Worm (Caenorhabditis elegans) whole organism, L2 larva: Measurements from ENCODE around the gene egl-38.

ENCODE experiments used
- C34F6.9 ChIP-seq: fragments of 150-350 bp; optimal IDR thresholded peaks from 2 replicates; lab custom pipeline; 2014; ENCODE audit warnings: missing biosample characterization, missing genetic modification characterization
- F13H6.1 ChIP-seq: sonication (generic microtip); optimal IDR thresholded peaks from 2 replicates; lab custom pipeline; 2016; ENCODE audit warnings: missing genetic modification characterization, missing compliant biosample characterization
- R02D3.7 ChIP-seq: fragments of 150-350 bp; optimal IDR thresholded peaks from 2 replicates; lab custom pipeline; 2014; ENCODE audit warnings: missing biosample characterization, missing genetic modification characterization
- Y55F3AM.14 ChIP-seq: fragments of 200-800 bp; sonication (Bioruptor generic); optimal IDR thresholded peaks from 2 replicates; lab custom pipeline; 2018; ENCODE audit warnings: mild to moderate bottlenecking, missing genetic modification characterization, missing compliant biosample characterization
- ZK546.5 ChIP-seq: sonication (generic microtip); optimal IDR thresholded peaks from 2 replicates; lab custom pipeline; 2017; ENCODE audit warnings: missing biosample characterization, missing genetic modification characterization
- alr-1 ChIP-seq: fragments of 150-350 bp; optimal IDR thresholded peaks from 2 replicates; lab custom pipeline; 2014; ENCODE audit warnings: missing biosample characterization, missing genetic modification characterization
- aly-2 ChIP-seq: fragments of 150-350 bp; optimal IDR thresholded peaks from 2 replicates; lab custom pipeline; 2014; ENCODE audit warnings: missing biosample characterization, missing genetic modification characterization
- ama-1 ChIP-seq: fragments of 150-350 bp; optimal IDR thresholded peaks from 2 replicates; lab custom pipeline; 2018; ENCODE audit warnings: inconsistent platforms
- blmp-1 ChIP-seq: sonication (generic microtip); optimal IDR thresholded peaks from 2 replicates; lab custom pipeline; 2017; ENCODE audit warnings: missing genetic modification characterization, mild to moderate bottlenecking, missing compliant biosample characterization, antibody characterized with exemption, moderate library complexity; ENCODE audit not compliant: insufficient read depth
- ceh-16 ChIP-seq: fragments of 150-350 bp; optimal IDR thresholded peaks from 2 replicates; lab custom pipeline; 2014; ENCODE audit warnings: missing biosample characterization, missing genetic modification characterization
- ceh-82 ChIP-seq: fragments of 150-350 bp; optimal IDR thresholded peaks from 2 replicates; lab custom pipeline; 2014; ENCODE audit warnings: missing biosample characterization, missing genetic modification characterization
- crh-2 ChIP-seq: sonication (generic microtip); optimal IDR thresholded peaks from 2 replicates; lab custom pipeline; 2017; ENCODE audit warnings: missing biosample characterization, missing genetic modification characterization
- dmd-4 ChIP-seq: sonication (generic microtip); optimal IDR thresholded peaks from 2 replicates; lab custom pipeline; 2017; ENCODE audit warnings: missing biosample characterization, missing genetic modification characterization
- egl-27 ChIP-seq: sonication (generic microtip); optimal IDR thresholded peaks from 3 replicates; lab custom pipeline; 2017; ENCODE audit warnings: missing biosample characterization, missing genetic modification reagents, missing genetic modification characterization
- elt-1 ChIP-seq: fragments of 150-350 bp; optimal IDR thresholded peaks from 2 replicates; lab custom pipeline; 2014; ENCODE audit warnings: missing biosample characterization, missing genetic modification characterization
- elt-3 ChIP-seq: sonication (generic microtip); optimal IDR thresholded peaks from 2 replicates; lab custom pipeline; 2017; ENCODE audit warnings: missing biosample characterization, missing genetic modification characterization
- fos-1 ChIP-seq: fragments of 150-350 bp; optimal IDR thresholded peaks from 2 replicates; lab custom pipeline; 2014; ENCODE audit warnings: missing biosample characterization, missing genetic modification characterization
- gmeb-1 ChIP-seq: fragments of 150-350 bp; optimal IDR thresholded peaks from 2 replicates; lab custom pipeline; 2014; ENCODE audit warnings: missing biosample characterization, missing genetic modification characterization
- lin-11 ChIP-seq: fragments of 150-350 bp; sonication (generic microtip); optimal IDR thresholded peaks from 2 replicates; lab custom pipeline; 2014; ENCODE audit warnings: missing biosample characterization, missing genetic modification characterization, inconsistent platforms, mixed read lengths
- lin-13 ChIP-seq: fragments of 150-350 bp; optimal IDR thresholded peaks from 2 replicates; lab custom pipeline; 2014; ENCODE audit warnings: missing biosample characterization, missing genetic modification reagents, missing genetic modification characterization
- lin-39 ChIP-seq: fragments of 150-350 bp; optimal IDR thresholded peaks from 2 replicates; lab custom pipeline; 2014; ENCODE audit warnings: missing biosample characterization, missing genetic modification reagents, missing genetic modification characterization
- lsy-2 ChIP-seq, 2 experiments: fragments of 150-350 bp in 1 of 2; sonication (generic microtip) in 1 of 2; optimal IDR thresholded peaks; 2 replicates each; lab custom pipeline; 2014 to 2017; ENCODE audit warnings: missing biosample characterization in 2 of 2, missing genetic modification characterization in 2 of 2
- mab-5 ChIP-seq: fragments of 150-350 bp; optimal IDR thresholded peaks from 2 replicates; lab custom pipeline; 2014; ENCODE audit warnings: missing biosample characterization, missing genetic modification characterization
- mbf-1 ChIP-seq: sonication (generic microtip); optimal IDR thresholded peaks from 2 replicates; lab custom pipeline; 2017; ENCODE audit warnings: missing biosample characterization, missing genetic modification characterization
- mdl-1 ChIP-seq, 2 experiments: fragments of 150-350 bp in 1 of 2; sonication (generic microtip) in 1 of 2; optimal IDR thresholded peaks; 2 replicates each; lab custom pipeline; 2017; ENCODE audit warnings: missing biosample characterization in 2 of 2, missing genetic modification characterization in 2 of 2
- nhr-10 ChIP-seq: sonication (generic microtip); optimal IDR thresholded peaks from 2 replicates; lab custom pipeline; 2017; ENCODE audit warnings: missing biosample characterization, missing genetic modification characterization
- nhr-11 ChIP-seq: fragments of 150-350 bp; optimal IDR thresholded peaks from 2 replicates; lab custom pipeline; 2014; ENCODE audit warnings: missing biosample characterization, missing genetic modification characterization
- nhr-12 ChIP-seq: fragments of 150-350 bp; optimal IDR thresholded peaks from 2 replicates; lab custom pipeline; 2014; ENCODE audit warnings: missing biosample characterization, missing genetic modification characterization
- nhr-129 ChIP-seq: fragments of 150-350 bp; optimal IDR thresholded peaks from 2 replicates; lab custom pipeline; 2014; ENCODE audit warnings: missing biosample characterization, missing genetic modification characterization
- nhr-21 ChIP-seq: fragments of 150-350 bp; optimal IDR thresholded peaks from 2 replicates; lab custom pipeline; 2014; ENCODE audit warnings: missing biosample characterization, missing genetic modification characterization
- nhr-23 ChIP-seq: fragments of 150-350 bp; optimal IDR thresholded peaks from 2 replicates; lab custom pipeline; 2014; ENCODE audit warnings: missing biosample characterization, missing genetic modification reagents, missing genetic modification characterization
- nhr-237 ChIP-seq: fragments of 150-350 bp; optimal IDR thresholded peaks from 2 replicates; lab custom pipeline; 2014; ENCODE audit warnings: missing biosample characterization, missing genetic modification characterization
- nhr-25 ChIP-seq: fragments of 150-350 bp; sonication (generic microtip); optimal IDR thresholded peaks from 3 replicates; lab custom pipeline; 2014; ENCODE audit warnings: missing biosample characterization, missing genetic modification characterization
- nhr-6 ChIP-seq: fragments of 150-350 bp; optimal IDR thresholded peaks from 2 replicates; lab custom pipeline; 2014; ENCODE audit warnings: missing biosample characterization, missing genetic modification characterization
- nhr-77 ChIP-seq: fragments of 150-350 bp; optimal IDR thresholded peaks from 2 replicates; lab custom pipeline; 2014; ENCODE audit warnings: missing biosample characterization, missing genetic modification characterization
- peb-1 ChIP-seq: fragments of 150-350 bp; optimal IDR thresholded peaks from 2 replicates; lab custom pipeline; 2014; ENCODE audit warnings: missing biosample characterization, missing genetic modification characterization
- sem-4 ChIP-seq: fragments of 150-350 bp; optimal IDR thresholded peaks from 2 replicates; lab custom pipeline; 2014; ENCODE audit warnings: missing biosample characterization, missing genetic modification reagents, missing genetic modification characterization
- skn-1 ChIP-seq: sonication (generic microtip); optimal IDR thresholded peaks from 2 replicates; lab custom pipeline; 2017; ENCODE audit warnings: missing biosample characterization, missing genetic modification characterization
- sma-3 ChIP-seq: sonication (generic microtip); optimal IDR thresholded peaks from 2 replicates; lab custom pipeline; 2016; ENCODE audit warnings: missing genetic modification reagents, missing genetic modification characterization, missing compliant biosample characterization
- sma-9 ChIP-seq, 2 experiments: fragments of 150-350 bp in 1 of 2; sonication (generic microtip) in 1 of 2; optimal IDR thresholded peaks; 2 replicates each; lab custom pipeline; 2014 to 2016; ENCODE audit warnings: missing genetic modification characterization in 2 of 2, mild to moderate bottlenecking in 1 of 2, missing biosample characterization in 1 of 2, missing compliant biosample characterization in 1 of 2, missing genetic modification reagents in 1 of 2, moderate library complexity in 1 of 2
- snpc-4 ChIP-seq: fragments of 150-350 bp; optimal IDR thresholded peaks from 2 replicates; lab custom pipeline; 2014; ENCODE audit warnings: missing biosample characterization, missing genetic modification characterization
- unc-39 ChIP-seq: fragments of 150-350 bp; optimal IDR thresholded peaks from 2 replicates; lab custom pipeline; 2014; ENCODE audit warnings: missing biosample characterization, missing genetic modification characterization
- unc-55 ChIP-seq: fragments of 150-350 bp; sonication (generic microtip); optimal IDR thresholded peaks from 3 replicates; lab custom pipeline; 2014; ENCODE audit warnings: missing biosample characterization, missing genetic modification reagents, missing genetic modification characterization
- unc-62 ChIP-seq: fragments of 150-350 bp; optimal IDR thresholded peaks from 2 replicates; lab custom pipeline; 2014; ENCODE audit warnings: missing biosample characterization, missing genetic modification reagents, missing genetic modification characterization
- zag-1 ChIP-seq: fragments of 150-350 bp; optimal IDR thresholded peaks from 2 replicates; lab custom pipeline; 2014; ENCODE audit warnings: missing biosample characterization, missing genetic modification characterization
- ztf-1 ChIP-seq: fragments of 200-800 bp; sonication (Bioruptor generic); conservative IDR thresholded peaks from 2 replicates; pipeline ENCODE4 v1.3.6; 2022; ENCODE audit warnings: missing genetic modification characterization, missing compliant biosample characterization
- ztf-11 ChIP-seq: sonication (generic microtip); optimal IDR thresholded peaks from 2 replicates; lab custom pipeline; 2017; ENCODE audit warnings: missing biosample characterization, missing genetic modification characterization
- ztf-4 ChIP-seq: fragments of 150-350 bp; optimal IDR thresholded peaks from 2 replicates; lab custom pipeline; 2014; ENCODE audit warnings: missing biosample characterization, missing genetic modification characterization

The egl-38 gene

DNA sequence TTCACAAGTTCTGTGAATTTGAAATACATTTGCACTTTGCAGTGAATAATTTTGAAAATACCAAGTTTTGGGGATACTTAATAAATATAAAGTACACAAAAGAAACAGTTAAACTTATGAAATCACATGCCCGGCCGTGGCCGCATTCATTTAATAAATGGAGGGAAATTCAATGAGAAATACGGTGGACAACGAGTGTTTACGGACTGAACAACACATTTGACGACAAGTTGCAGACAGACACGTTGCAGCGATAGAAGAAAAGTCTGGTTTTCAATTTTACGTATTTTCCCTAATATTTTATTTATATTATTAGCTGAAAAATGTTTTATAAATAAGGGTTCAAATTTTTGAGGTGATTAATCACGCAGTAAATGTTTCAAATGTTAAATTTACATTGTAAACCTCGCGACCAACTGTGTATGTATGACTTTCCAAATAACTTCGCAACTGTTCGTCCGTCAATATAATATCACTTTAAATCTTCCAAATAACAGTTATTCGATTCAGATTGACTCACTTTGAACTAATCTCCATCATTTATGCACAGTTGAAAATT, 41.2 kb upstream of the egl-38 start, which contains the start of gene copg-1:
TSS of gene copg-1 (plus strand) at position 509 of the 559 bp plus-strand sequence.
- TF ChIP-seq unc-39 (no peak), nhr-129 (tag; lab: Kevin White, UChicago) (peak; percentile 43), mbf-1 (tag; lab: Kevin White, UChicago) (no peak), C34F6.9 (tag; lab: Kevin White, UChicago) (peak; percentile 75), nhr-12 (no peak), gmeb-1 (tag; lab: Kevin White, UChicago) (peak; percentile 58), snpc-4 (tag; lab: Kevin White, UChicago) (no peak), lin-13 (peak; percentile 57), nhr-23 (tag; lab: Kevin White, UChicago) (no peak), nhr-21 (tag; lab: Kevin White, UChicago) (no peak), mab-5 (tag; lab: Kevin White, UChicago) (no peak), blmp-1 (tag; lab: Kevin White, UChicago) (no peak), ztf-4 (tag; lab: Kevin White, UChicago) (no peak), sem-4 (no peak), peb-1 (tag; lab: Kevin White, UChicago) (no peak), ceh-16 (no peak), nhr-6 (tag; lab: Kevin White, UChicago) (no peak), sma-3 (GFP tag; lab: Kevin White, UChicago) (peak; percentile 22), crh-2 (tag; lab: Kevin White, UChicago) (peak; percentile 97), lin-11 (no peak), zag-1 (tag; lab: Kevin White, UChicago) (no peak), skn-1 (no peak), fos-1 (peak; percentile 5), ama-1 (lab: Kevin White, UChicago) (no peak), nhr-25 (peak; percentile 35), R02D3.7 (no peak), nhr-77 (no peak), sma-9 (GFP tag; optimal IDR thresholded peaks at IDR 0.05; lab: Kevin White, UChicago) (peak; percentile 69), sma-9 (tag; optimal IDR thresholded peaks at IDR 0.05; lab: Kevin White, UChicago) (no peak), Y55F3AM.14 (GFP tag; lab: Kevin White, UChicago) (no peak), unc-62 (GFP tag; lab: Kevin White, UChicago) (no peak), lsy-2 (tag; optimal IDR thresholded peaks at IDR 0.05; lab: Kevin White, UChicago) (peak; percentile 78 to 96), nhr-11 (no peak), lin-39 (tag; lab: Kevin White, UChicago) (no peak), alr-1 (no peak), elt-1 (tag; lab: Kevin White, UChicago) (no peak), mdl-1 (tag; optimal IDR thresholded peaks at IDR 0.05; lab: Kevin White, UChicago) (no peak), dmd-4 (no peak), elt-3 (tag; lab: Kevin White, UChicago) (no peak), nhr-10 (tag; lab: Kevin White, UChicago) (no peak), nhr-237 (tag; lab: Kevin White, UChicago) (no peak), ZK546.5 (tag; lab: Kevin White, UChicago) (no peak), ztf-1 (GFP tag; lab: Robert Waterston, UW) (no peak), ceh-82 (tag; lab: Kevin White, UChicago) (no peak), egl-27 (tag; lab: Kevin White, UChicago) (no peak), F13H6.1 (tag; lab: Kevin White, UChicago) (peak; percentile 25), ztf-11 (tag; lab: Kevin White, UChicago) (no peak), unc-55 (peak; percentile 73), aly-2 (tag; lab: Kevin White, UChicago) (no peak)
